Fruit fly (Drosophila melanogaster): ENCODE measurements around the gene CG31637.

Gene CG31637

DNA sequence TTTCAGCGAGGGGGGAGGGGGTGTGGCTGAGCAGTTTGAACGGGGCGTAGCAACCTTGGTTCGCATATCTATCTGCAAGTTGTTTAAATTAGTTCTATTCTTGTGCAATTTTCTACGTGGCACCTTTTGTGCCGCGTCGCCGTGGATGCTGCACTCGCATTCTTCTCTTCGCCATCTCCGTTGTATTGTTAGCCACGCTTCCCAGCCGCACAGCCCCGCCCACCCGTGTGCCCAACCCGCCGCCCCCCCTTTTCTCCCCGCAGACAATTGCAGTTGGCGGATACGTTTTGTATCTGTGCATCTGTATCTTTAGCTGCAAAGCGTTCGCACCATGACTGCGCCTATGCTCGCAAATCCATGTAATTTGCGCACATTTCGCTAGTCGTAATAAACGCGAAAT, 15.5 kb downstream of the CG31637 start:
- no peak for TF ChIP-seq lola (GFP tag; optimal IDR thresholded peaks at IDR 0.05)
- no peak for TF ChIP-seq tai (GFP tag; optimal IDR thresholded peaks at IDR 0.05)
- no peak for TF ChIP-seq rgr (GFP tag; optimal IDR thresholded peaks at IDR 0.05)
- TF ChIP-seq Dif (GFP tag; optimal IDR thresholded peaks at IDR 0.05; ENCODE audit: partially characterized antibody) = no peak
- TF ChIP-seq GATAd (GFP tag; optimal IDR thresholded peaks at IDR 0.05) = no peak
- TF ChIP-seq Sp1 (GFP tag; optimal IDR thresholded peaks at IDR 0.05) = no peak
- TF ChIP-seq h (GFP tag; optimal IDR thresholded peaks at IDR 0.05) = no peak
- TF ChIP-seq sv (GFP tag; optimal IDR thresholded peaks at IDR 0.05) = no peak
- no peak for TF ChIP-seq usp (GFP tag; optimal IDR thresholded peaks at IDR 0.05)
- TF ChIP-seq Mio (GFP tag; optimal IDR thresholded peaks at IDR 0.05) = no peak
- no peak for TF ChIP-seq Vsx2 (GFP tag; optimal IDR thresholded peaks at IDR 0.05; ENCODE audit: partially characterized antibody)
- no peak for TF ChIP-seq CG9705 (GFP tag; optimal IDR thresholded peaks at IDR 0.05)
- no peak for TF ChIP-seq pan (optimal IDR thresholded peaks at IDR 0.05)
- no peak for TF ChIP-seq Hnf4 (GFP tag; optimal IDR thresholded peaks at IDR 0.05)

DNA sequence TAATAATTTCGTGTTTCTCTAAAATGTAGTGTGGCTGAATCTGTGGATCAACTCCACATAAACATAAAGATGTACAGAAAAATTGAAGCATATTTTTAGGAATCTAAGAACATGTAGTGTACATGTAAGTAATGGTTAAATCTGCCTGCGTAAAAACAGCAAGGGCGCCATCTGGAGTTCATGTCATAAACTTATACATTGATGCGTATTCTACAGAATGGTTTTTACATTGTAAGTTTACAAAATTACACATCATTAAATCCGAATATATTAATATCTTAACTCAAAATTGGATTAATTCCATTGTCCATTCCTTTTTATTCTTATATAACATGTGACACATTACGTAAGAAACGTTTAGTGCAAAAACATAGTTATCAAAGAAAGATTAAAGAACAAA, 28.5 kb downstream of the CG31637 start:
- TF ChIP-seq Rel (GFP tag; optimal IDR thresholded peaks at IDR 0.05) (no peak), Rel (tag; optimal IDR thresholded peaks at IDR 0.05) (no peak), CrebA (GFP tag; optimal IDR thresholded peaks at IDR 0.05; ENCODE audit: borderline replicate concordance) (no peak), Mio (GFP tag; optimal IDR thresholded peaks at IDR 0.05) (no peak), fru (GFP tag; optimal IDR thresholded peaks at IDR 0.05) (no peak), sage (GFP tag; optimal IDR thresholded peaks at IDR 0.05) (no peak), rgr (GFP tag; optimal IDR thresholded peaks at IDR 0.05) (no peak), GATAd (GFP tag; optimal IDR thresholded peaks at IDR 0.05) (no peak), Abd-B (GFP tag; optimal IDR thresholded peaks at IDR 0.05) (no peak), tai (GFP tag; optimal IDR thresholded peaks at IDR 0.05) (no peak), CG32264 (GFP tag; optimal IDR thresholded peaks at IDR 0.05) (no peak), br (GFP tag; optimal IDR thresholded peaks at IDR 0.05) (no peak), h (GFP tag; optimal IDR thresholded peaks at IDR 0.05) (peak; percentile 11), Myc (optimal IDR thresholded peaks at IDR 0.05) (peak; percentile 64), Hr83 (GFP tag; optimal IDR thresholded peaks at IDR 0.05; ENCODE audit: poor library complexity, severe bottlenecking) (peak; percentile 16), dl (GFP tag; optimal IDR thresholded peaks at IDR 0.05; ENCODE audit: insufficient read depth in 1 of 2, partially characterized antibody in 2 of 2) (no peak), dsf (GFP tag; optimal IDR thresholded peaks at IDR 0.05; ENCODE audit: borderline replicate concordance) (no peak), usp (GFP tag; optimal IDR thresholded peaks at IDR 0.05) (no peak), Dfd (GFP tag; optimal IDR thresholded peaks at IDR 0.05) (no peak), CG9705 (GFP tag; optimal IDR thresholded peaks at IDR 0.05) (no peak)

- TF ChIP-seq Hr78 (GFP tag; optimal IDR thresholded peaks at IDR 0.05) (no peak), Mio (GFP tag; optimal IDR thresholded peaks at IDR 0.05) (no peak)
Observed at dm6 chr2L:6530952-6531512, 32.6 kb downstream of the CG31637 start.

dm6 chr2L:6531985-6532699, 33.7 kb downstream of the CG31637 start:
- TF ChIP-seq Dfd (GFP tag; optimal IDR thresholded peaks at IDR 0.05) = no peak
- no peak for TF ChIP-seq Hnf4 (GFP tag; optimal IDR thresholded peaks at IDR 0.05)
- no peak for TF ChIP-seq lola (GFP tag; optimal IDR thresholded peaks at IDR 0.05)

DNA sequence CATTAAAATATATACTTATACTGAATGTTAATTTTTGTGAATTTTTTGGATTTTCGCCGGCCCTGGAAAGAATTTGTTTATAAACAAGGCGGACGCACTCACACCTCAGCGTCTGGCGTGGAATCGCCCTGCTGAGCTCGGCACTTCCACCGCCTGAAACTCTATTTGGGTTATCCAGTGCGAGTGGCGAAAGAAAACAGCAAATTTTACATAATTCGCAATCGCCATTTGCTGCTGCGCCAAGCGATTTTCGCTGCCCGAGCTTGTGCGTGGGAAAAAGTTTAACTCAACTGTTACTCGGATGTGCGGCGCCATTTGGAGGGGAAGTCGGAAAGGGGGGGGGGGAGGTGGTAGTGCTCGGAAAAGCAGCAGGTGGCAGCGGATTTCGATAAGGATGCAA, 34.5 kb downstream of the CG31637 start:
- TF ChIP-seq sv (GFP tag; optimal IDR thresholded peaks at IDR 0.05) = no peak
- no peak for TF ChIP-seq Myc (optimal IDR thresholded peaks at IDR 0.05)
- TF ChIP-seq HLH106 (tag; optimal IDR thresholded peaks at IDR 0.05) = no peak
- no peak for TF ChIP-seq Abd-B (GFP tag; optimal IDR thresholded peaks at IDR 0.05)
- no peak for TF ChIP-seq CG32264 (GFP tag; optimal IDR thresholded peaks at IDR 0.05)
- no peak for TF ChIP-seq foxo (GFP tag; optimal IDR thresholded peaks at IDR 0.05)
- no peak for TF ChIP-seq rgr (GFP tag; optimal IDR thresholded peaks at IDR 0.05)
- no peak for TF ChIP-seq br (GFP tag; optimal IDR thresholded peaks at IDR 0.05)
- no peak for TF ChIP-seq N (GFP tag; optimal IDR thresholded peaks at IDR 0.05)
- no peak for TF ChIP-seq CG9705 (GFP tag; optimal IDR thresholded peaks at IDR 0.05)
- TF ChIP-seq dmrt93B (GFP tag; optimal IDR thresholded peaks at IDR 0.05) = no peak
- no peak for TF ChIP-seq Sp1 (GFP tag; optimal IDR thresholded peaks at IDR 0.05)
- TF ChIP-seq brk (GFP tag; optimal IDR thresholded peaks at IDR 0.05) = no peak
- no peak for TF ChIP-seq Jra (GFP tag; optimal IDR thresholded peaks at IDR 0.05)
- no peak for TF ChIP-seq Dfd (GFP tag; optimal IDR thresholded peaks at IDR 0.05)
